Worm (Caenorhabditis elegans): ENCODE results near the gene C18H9.6.

The C18H9.6 gene

DNA sequence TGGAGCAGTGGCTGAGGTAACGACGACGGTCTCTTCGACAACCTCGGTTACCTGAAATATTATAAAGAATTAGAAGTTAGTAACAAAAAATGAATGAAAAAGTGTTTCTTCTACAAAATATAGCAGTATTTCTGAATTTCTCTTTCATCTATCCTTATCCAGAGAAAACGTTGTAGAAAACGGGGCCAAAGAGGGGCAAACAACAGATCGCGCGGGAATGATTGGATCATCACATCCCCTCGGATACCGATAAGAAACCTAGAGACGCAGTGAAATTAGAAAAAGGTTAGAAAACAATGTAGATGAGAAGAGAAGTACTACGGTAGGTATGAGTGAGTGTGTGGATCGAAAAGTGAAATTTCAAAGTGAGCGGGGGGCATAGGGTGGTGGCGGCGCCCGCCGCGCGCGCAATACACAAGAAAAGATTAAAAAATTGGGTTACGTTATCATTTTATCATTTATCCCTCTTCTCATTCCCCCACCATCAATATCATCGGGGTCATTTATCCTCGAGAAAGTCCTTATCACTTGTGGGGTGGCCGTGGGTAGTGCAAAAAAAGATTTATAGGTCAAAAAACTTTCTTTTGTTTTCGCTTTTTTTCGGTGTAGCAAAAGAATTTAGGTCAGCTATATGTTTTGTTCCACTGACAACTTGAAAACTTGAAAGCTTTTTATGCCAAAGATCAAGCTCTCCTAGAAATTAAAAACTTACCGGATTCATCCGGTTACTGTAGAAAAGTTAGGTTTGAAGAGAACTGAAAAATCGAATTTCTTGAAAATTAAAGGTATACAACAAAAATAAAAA is 11.0 kb upstream of the C18H9.6 start, which contains the start of the genes dpy-10 and T14B4.19:
TSS of gene dpy-10 (minus strand) at position 51 of the 805 bp plus-strand sequence.
TSS of gene T14B4.19 (minus strand) at position 755 of the 805 bp plus-strand sequence.
- TF ChIP-seq elt-3 (tag; optimal IDR thresholded peaks at IDR 0.05) = peak in 2 of 6 experiments; percentile 87 to 98
- peak; percentile 64 for TF ChIP-seq nhr-85 (tag)
- TF ChIP-seq lin-14 (GFP tag; optimal IDR thresholded peaks at IDR 0.05) = peak; percentile 42
- no peak for TF ChIP-seq mab-9 (GFP tag; IDR thresholded peaks at IDR 0.05)
- no peak for TF ChIP-seq vab-15 (tag; optimal IDR thresholded peaks at IDR 0.05)
- TF ChIP-seq egl-27 (tag; optimal IDR thresholded peaks at IDR 0.05) = no peak
- TF ChIP-seq blmp-1 (tag; optimal IDR thresholded peaks at IDR 0.05) = peak; percentile 99
- no peak for TF ChIP-seq ztf-11 (tag; optimal IDR thresholded peaks at IDR 0.05)
- TF ChIP-seq ces-1 (GFP tag; optimal IDR thresholded peaks at IDR 0.05) = no peak
- no peak for TF ChIP-seq egl-13 (tag; optimal IDR thresholded peaks at IDR 0.05)
- no peak for TF ChIP-seq snpc-4 (tag; optimal IDR thresholded peaks at IDR 0.05)

DNA sequence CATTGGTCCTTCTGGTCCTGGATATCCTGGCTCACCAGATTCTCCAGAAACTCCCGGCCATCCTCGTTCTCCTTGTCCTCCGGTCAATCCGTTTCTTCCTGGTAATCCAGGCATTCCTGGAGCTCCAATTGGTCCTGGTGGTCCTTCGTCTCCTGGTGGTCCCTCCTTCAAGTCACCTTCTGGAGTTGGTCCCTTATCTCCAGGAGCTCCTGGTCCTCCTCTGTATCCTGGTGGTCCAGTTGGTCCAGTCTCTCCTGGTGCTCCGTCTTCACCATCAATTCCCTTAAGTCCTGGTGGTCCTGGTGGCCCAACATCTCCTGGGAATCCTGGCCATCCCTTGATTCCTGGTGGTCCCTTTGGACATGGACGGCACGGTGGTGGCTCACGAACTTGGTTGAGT is 9.2 kb upstream of the C18H9.6 start:
- TF ChIP-seq efl-1 (optimal IDR thresholded peaks at IDR 0.05) = no peak
- peak in 1 of 2 experiments; percentile 14 for TF ChIP-seq efl-1 (GFP tag; optimal IDR thresholded peaks at IDR 0.05 in 1 of 2)
- no peak for TF ChIP-seq rnt-1 (tag; optimal IDR thresholded peaks at IDR 0.05)

DNA sequence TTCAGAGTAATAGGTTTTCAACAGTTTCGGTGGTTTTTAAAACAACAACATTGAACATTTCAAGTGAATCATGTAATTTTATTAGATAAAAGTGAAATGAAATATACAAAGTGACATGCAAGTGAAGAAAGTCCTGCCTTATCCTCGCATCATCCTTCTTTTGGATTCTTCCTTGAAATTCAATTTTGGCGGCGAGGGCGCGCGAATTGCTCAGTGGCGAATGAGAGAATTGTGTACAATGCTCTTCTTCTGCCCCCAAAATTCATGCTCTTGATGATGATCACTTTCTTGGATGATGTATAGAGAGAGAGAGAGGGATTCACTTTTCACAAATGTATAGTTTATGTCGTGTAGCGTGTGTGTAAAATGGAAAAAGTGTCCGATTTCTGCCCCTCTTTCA is 8.3 kb upstream of the C18H9.6 start:
- TF ChIP-seq lin-35 (GFP tag; optimal IDR thresholded peaks at IDR 0.05) (no peak), nhr-71 (tag; optimal IDR thresholded peaks at IDR 0.05) (no peak), dpl-1 (GFP tag; optimal IDR thresholded peaks at IDR 0.05) (no peak), ceh-88 (GFP tag; IDR thresholded peaks at IDR 0.05) (no peak), irx-1 (tag; optimal IDR thresholded peaks at IDR 0.05) (no peak), unc-62 (GFP tag; optimal IDR thresholded peaks at IDR 0.05) (no peak), blmp-1 (tag; optimal IDR thresholded peaks at IDR 0.05) (peak; percentile 29), fkh-4 (tag; optimal IDR thresholded peaks at IDR 0.05; ENCODE audit: borderline replicate concordance) (no peak), nhr-237 (tag; optimal IDR thresholded peaks at IDR 0.05) (no peak), snpc-4 (tag; optimal IDR thresholded peaks at IDR 0.05) (no peak), ceh-90 (tag; optimal IDR thresholded peaks at IDR 0.05) (no peak), nhr-84 (tag; optimal IDR thresholded peaks at IDR 0.05) (no peak), efl-1 (optimal IDR thresholded peaks at IDR 0.05) (no peak), efl-1 (GFP tag; optimal IDR thresholded peaks at IDR 0.05 in 1 of 2) (no peak), lin-14 (GFP tag; optimal IDR thresholded peaks at IDR 0.05) (peak; percentile 49), unc-130 (tag; optimal IDR thresholded peaks at IDR 0.05) (no peak), fkh-10 (GFP tag; optimal IDR thresholded peaks at IDR 0.05) (peak; percentile 67), pag-3 (tag; optimal IDR thresholded peaks at IDR 0.05; ENCODE audit: borderline replicate concordance, insufficient read depth) (no peak), nhr-20 (tag; optimal IDR thresholded peaks at IDR 0.05) (no peak), ceh-82 (tag; optimal IDR thresholded peaks at IDR 0.05) (no peak), rnt-1 (tag; optimal IDR thresholded peaks at IDR 0.05) (no peak), unc-98 (GFP tag; IDR thresholded peaks at IDR 0.05) (no peak), ztf-4 (tag; optimal IDR thresholded peaks at IDR 0.05) (no peak), ceh-8 (GFP tag; optimal IDR thresholded peaks at IDR 0.05) (no peak)

DNA sequence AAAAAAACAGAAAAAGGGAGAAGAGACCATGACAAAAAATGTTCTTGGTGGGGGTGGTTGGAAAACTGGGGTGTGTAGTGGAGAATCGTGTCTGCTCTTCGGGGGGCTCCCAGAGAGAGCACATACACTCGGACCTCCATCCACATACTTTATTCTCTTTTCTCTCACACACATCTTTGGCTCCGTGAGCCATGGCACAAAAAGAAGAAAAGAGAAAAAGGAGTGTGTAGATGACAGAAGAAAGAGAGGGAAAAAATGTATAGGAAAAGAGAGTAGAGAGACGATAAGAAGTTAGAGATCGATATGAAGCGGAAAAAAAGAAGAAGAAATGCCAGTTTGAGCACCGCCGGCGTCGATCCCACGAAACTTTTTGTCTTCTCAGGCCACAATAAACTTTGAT is 7.6 kb upstream of the C18H9.6 start:
- TF ChIP-seq blmp-1 (tag; optimal IDR thresholded peaks at IDR 0.05) (no peak), skn-1 (tag; optimal IDR thresholded peaks at IDR 0.05) (no peak), xbp-1 (tag; optimal IDR thresholded peaks at IDR 0.05) (peak; percentile 14), lin-15B (tag; optimal IDR thresholded peaks at IDR 0.05) (no peak), hpl-2 (GFP tag; optimal IDR thresholded peaks at IDR 0.05) (no peak), aly-2 (tag; optimal IDR thresholded peaks at IDR 0.05) (no peak), ces-1 (GFP tag; optimal IDR thresholded peaks at IDR 0.05) (no peak), fkh-8 (tag; optimal IDR thresholded peaks at IDR 0.05) (no peak), nhr-85 (tag) (no peak), vab-15 (tag; optimal IDR thresholded peaks at IDR 0.05) (no peak), nhr-19 (GFP tag; conservative IDR thresholded peaks at IDR 0.05) (peak; percentile 32; the same call in 1 of the 2 replicates), ztf-11 (tag; optimal IDR thresholded peaks at IDR 0.05) (no peak), sptf-1 (tag; optimal IDR thresholded peaks at IDR 0.05) (no peak), jun-1 (tag; optimal IDR thresholded peaks at IDR 0.05) (no peak), rnt-1 (tag; optimal IDR thresholded peaks at IDR 0.05) (peak; percentile 49), lin-35 (GFP tag; optimal IDR thresholded peaks at IDR 0.05) (peak in 1 of 2 experiments; percentile 18), egl-13 (tag; optimal IDR thresholded peaks at IDR 0.05) (no peak), unc-30 (tag; optimal IDR thresholded peaks at IDR 0.05) (no peak), ceh-82 (tag; optimal IDR thresholded peaks at IDR 0.05) (peak in 2 of 3 experiments; percentile 33 to 57), lin-39 (tag; optimal IDR thresholded peaks at IDR 0.05) (no peak), efl-3 (GFP tag; optimal IDR thresholded peaks at IDR 0.05) (no peak), aha-1 (tag; optimal IDR thresholded peaks at IDR 0.05) (no peak), snpc-4 (tag; optimal IDR thresholded peaks at IDR 0.05) (no peak)

Data from whole organism, L1 larva.